Fruit fly (Drosophila melanogaster): ENCODE results near the gene Sry-delta.

DNA sequence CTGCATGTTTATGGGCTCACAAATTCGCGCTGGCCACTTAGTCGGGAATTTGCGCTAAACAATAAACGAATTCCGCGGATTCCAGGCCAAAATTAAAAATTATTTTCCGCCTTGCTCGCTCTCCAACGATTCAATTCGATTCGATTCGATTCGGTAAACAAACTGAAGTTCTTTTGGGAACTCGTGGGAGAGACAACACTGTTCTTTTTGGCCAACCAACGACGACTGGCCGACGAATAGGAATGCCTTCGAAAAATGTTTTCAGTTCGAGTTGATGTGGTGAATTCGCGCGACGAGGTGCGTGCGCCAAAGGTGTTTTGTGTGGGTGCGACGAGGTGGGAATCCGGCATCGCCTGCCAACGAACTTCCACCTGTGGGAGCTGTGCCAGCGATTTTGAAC is 8.8 kb downstream of the Sry-delta start, which contains the start of gene CG15528:
- TF ChIP-seq CG8478 (optimal IDR thresholded peaks at IDR 0.05), result no peak
- no peak for TF ChIP-seq CTCF (optimal IDR thresholded peaks at IDR 0.05)

Measured in S2 (cell line).